Worm (Caenorhabditis elegans): ENCODE results near the gene sri-32.
"Not testable (repeated sequence)": the region's sequence is repeated elsewhere in the genome, so short reads cannot be mapped to it uniquely, and the experiment has no call there.

- not testable (repeated sequence) for TF ChIP-seq ceh-27 (GFP tag; optimal IDR thresholded peaks at IDR 0.05); hmg-1.2 (GFP tag; IDR thresholded peaks at IDR 0.05); mcd-1 (GFP tag; IDR thresholded peaks at IDR 0.05); ztf-3 (GFP tag; optimal IDR thresholded peaks at IDR 0.05); ccch-3 (GFP tag; optimal IDR thresholded peaks at IDR 0.05); zfh-2 (GFP tag; conservative IDR thresholded peaks at IDR 0.05)
Measured at ce11 chrII:3184858-3185257, 30.6 kb upstream of the sri-32 start, which contains the start of gene sri-78.

All from whole organism, young adult.